Fruit fly (Drosophila melanogaster): Measurements from ENCODE around the gene Rb97D.

Rb97D gene

dm6 chr3R:26887155-26887554 is 11.6 kb upstream of the Rb97D start:
- no peak for TF ChIP-seq noc (tag; optimal IDR thresholded peaks at IDR 0.05)

- TF ChIP-seq noc (tag; optimal IDR thresholded peaks at IDR 0.05), result peak; percentile 65
Observed at dm6 chr3R:26886283-26886689, 10.7 kb upstream of the Rb97D start.

dm6 chr3R:26885192-26885591 is 9.7 kb upstream of the Rb97D start:
- no peak for TF ChIP-seq noc (tag; optimal IDR thresholded peaks at IDR 0.05)

- no peak for TF ChIP-seq noc (tag; optimal IDR thresholded peaks at IDR 0.05)
Observed at dm6 chr3R:26883015-26883292, 7.4 kb upstream of the Rb97D start.

dm6 chr3R:26882230-26883014 is 6.9 kb upstream of the Rb97D start:
- no peak for TF ChIP-seq noc (tag; optimal IDR thresholded peaks at IDR 0.05)

dm6 chr3R:26881121-26881895 is 5.8 kb upstream of the Rb97D start, which contains the start of the genes ro and T48:
Gene ro, minus strand, starts transcription at chr3R:26881171.
Gene T48, plus strand, starts transcription at chr3R:26881734.
- no peak for TF ChIP-seq noc (tag; optimal IDR thresholded peaks at IDR 0.05)

dm6 chr3R:26876851-26877250 is 1.3 kb upstream of the Rb97D start:
- TF ChIP-seq noc (tag; optimal IDR thresholded peaks at IDR 0.05), result no peak

dm6 chr3R:26876432-26876831 is 890 bp upstream of the Rb97D start, which contains the start of gene CG5500:
Gene CG5500, plus strand, starts transcription at chr3R:26876630.
- no peak for TF ChIP-seq noc (tag; optimal IDR thresholded peaks at IDR 0.05)

- no peak for TF ChIP-seq noc (tag; optimal IDR thresholded peaks at IDR 0.05)
Observed at dm6 chr3R:26871852-26872251, 3.7 kb downstream of the Rb97D start, which contains the start of gene SPARC. Gene SPARC, minus strand, starts transcription at chr3R:26871995.

- TF ChIP-seq noc (tag; optimal IDR thresholded peaks at IDR 0.05), result no peak
Observed at dm6 chr3R:26871061-26871460, 4.5 kb downstream of the Rb97D start.

dm6 chr3R:26870494-26870893 is 5.0 kb downstream of the Rb97D start:
- no peak for TF ChIP-seq noc (tag; optimal IDR thresholded peaks at IDR 0.05)

dm6 chr3R:26869431-26869830 is 6.1 kb downstream of the Rb97D start:
- TF ChIP-seq noc (tag; optimal IDR thresholded peaks at IDR 0.05), result no peak

dm6 chr3R:26867457-26868044 is 8.0 kb downstream of the Rb97D start:
- no peak for TF ChIP-seq noc (tag; optimal IDR thresholded peaks at IDR 0.05)

dm6 chr3R:26866577-26867456 is 8.7 kb downstream of the Rb97D start, which contains the start of the genes ball and His2Av:
Gene ball, minus strand, starts transcription at chr3R:26866807.
Gene His2Av, plus strand, starts transcription at chr3R:26866929.
- TF ChIP-seq noc (tag; optimal IDR thresholded peaks at IDR 0.05), result peak; percentile 72

dm6 chr3R:26862848-26863448 is 12.6 kb downstream of the Rb97D start, which contains the start of the genes Lerp and IntS12:
Gene Lerp, minus strand, starts transcription at chr3R:26863130.
Gene IntS12, plus strand, starts transcription at chr3R:26863376.
- no peak for TF ChIP-seq noc (tag; optimal IDR thresholded peaks at IDR 0.05)
